Fruit fly (Drosophila melanogaster) whole organism, prepupa: ENCODE results near the gene Acp29AB.

ENCODE experiments used
- CG10631 ChIP-seq: fragments of 200-800 bp; sonication (Bioruptor generic); optimal IDR thresholded peaks from 2 replicates; lab custom pipeline; 2016; ENCODE audit warnings: missing biosample characterization, missing genetic modification characterization
- CG6792 ChIP-seq: fragments of 200-800 bp; sonication (Bioruptor generic); optimal IDR thresholded peaks from 3 replicates; lab custom pipeline; 2016; ENCODE audit warnings: missing biosample characterization, missing genetic modification characterization
- Hr39 ChIP-seq: fragments of 200-800 bp; sonication (Bioruptor generic); optimal IDR thresholded peaks from 2 replicates; lab custom pipeline; 2016; ENCODE audit warnings: missing biosample characterization, missing genetic modification characterization
- Sox102F ChIP-seq: fragments of 200-800 bp; sonication (Bioruptor generic); optimal IDR thresholded peaks from 2 replicates; lab custom pipeline; 2016; ENCODE audit warnings: missing biosample characterization, mild to moderate bottlenecking, missing genetic modification characterization
- acj6 ChIP-seq: fragments of 200-800 bp; sonication (Bioruptor generic); optimal IDR thresholded peaks from 3 replicates; lab custom pipeline; 2016; ENCODE audit warnings: missing biosample characterization, missing genetic modification characterization

dm6 chr2L:8425962-8426759 is 33.1 kb upstream of the Acp29AB start:
- TF ChIP-seq Hr39 (GFP tag; lab: Kevin White, UChicago) (no peak), acj6 (GFP tag; lab: Kevin White, UChicago) (no peak), CG10631 (GFP tag; lab: Kevin White, UChicago) (no peak), Sox102F (no peak), CG6792 (no peak)
